Worm (Caenorhabditis elegans) whole organism, mixed stage, embryonic: ENCODE measurements around the gene C08F1.11.
A peak's percentile ranks its signal among the peaks of the same experiment; 100 is the strongest.

Source experiments
- M03D4.4 ChIP-seq: sonication (generic microtip); optimal IDR thresholded peaks from 2 replicates; lab custom pipeline; 2017; ENCODE audit warnings: mild to moderate bottlenecking, missing genetic modification characterization, missing compliant biosample characterization
- bed-3 ChIP-seq: fragments of 200-800 bp; sonication (Bioruptor generic); optimal IDR thresholded peaks from 3 replicates; lab custom pipeline; 2018; ENCODE audit warnings: mild to moderate bottlenecking, missing genetic modification characterization, moderate library complexity, missing compliant biosample characterization
- blmp-1 ChIP-seq: fragments of 150-350 bp; optimal IDR thresholded peaks from 2 replicates; lab custom pipeline; 2014; ENCODE audit warnings: missing biosample characterization, missing genetic modification characterization
- ceh-39 ChIP-seq: fragments of 150-350 bp; optimal IDR thresholded peaks from 2 replicates; lab custom pipeline; 2014; ENCODE audit warnings: missing biosample characterization, missing genetic modification characterization
- ceh-83 ChIP-seq: fragments of 200-800 bp; sonication (Bioruptor generic); optimal IDR thresholded peaks from 2 replicates; lab custom pipeline; 2018; ENCODE audit warnings: mild to moderate bottlenecking, missing genetic modification characterization, missing compliant biosample characterization
- cnd-1 ChIP-seq: fragments of 200-800 bp; sonication (Bioruptor generic); optimal IDR thresholded peaks from 2 replicates; lab custom pipeline; 2018; ENCODE audit warnings: mild to moderate bottlenecking, missing genetic modification characterization, missing compliant biosample characterization
- drap-1 ChIP-seq: fragments of 200-800 bp; sonication (Bioruptor generic); optimal IDR thresholded peaks from 3 replicates; lab custom pipeline; 2018; ENCODE audit warnings: mild to moderate bottlenecking, missing genetic modification characterization, missing compliant biosample characterization
- elt-1 ChIP-seq: sonication (generic microtip); optimal IDR thresholded peaks from 2 replicates; lab custom pipeline; 2017; ENCODE audit warnings: missing genetic modification characterization, mild to moderate bottlenecking, missing compliant biosample characterization, antibody characterized with exemption, moderate library complexity, borderline replicate concordance; ENCODE audit not compliant: insufficient read depth
- elt-3 ChIP-seq: fragments of 150-350 bp; optimal IDR thresholded peaks from 2 replicates; lab custom pipeline; 2014; ENCODE audit warnings: missing biosample characterization, missing genetic modification characterization
- flh-1 ChIP-seq: fragments of 200-800 bp; sonication (Bioruptor generic); optimal IDR thresholded peaks from 2 replicates; lab custom pipeline; 2018; ENCODE audit warnings: mild to moderate bottlenecking, missing genetic modification characterization, moderate library complexity, missing compliant biosample characterization
- ham-2 ChIP-seq: fragments of 200-800 bp; sonication (Bioruptor generic); optimal IDR thresholded peaks from 2 replicates; lab custom pipeline; 2018; ENCODE audit warnings: mild to moderate bottlenecking, missing genetic modification characterization, missing compliant biosample characterization
- lin-13 ChIP-seq: fragments of 150-350 bp; optimal IDR thresholded peaks from 2 replicates; lab custom pipeline; 2014; ENCODE audit warnings: missing biosample characterization, missing genetic modification characterization
- lin-32 ChIP-seq: fragments of 200-800 bp; sonication (Bioruptor generic); optimal IDR thresholded peaks from 2 replicates; lab custom pipeline; 2018; ENCODE audit warnings: mild to moderate bottlenecking, missing genetic modification characterization, missing compliant biosample characterization
- lsy-2 ChIP-seq: fragments of 150-350 bp; optimal IDR thresholded peaks from 2 replicates; lab custom pipeline; 2014; ENCODE audit warnings: missing biosample characterization, missing genetic modification characterization
- mab-5 ChIP-seq: fragments of 150-350 bp; optimal IDR thresholded peaks from 2 replicates; lab custom pipeline; 2014; ENCODE audit warnings: missing biosample characterization, missing genetic modification characterization
- mep-1 ChIP-seq: fragments of 150-350 bp; optimal IDR thresholded peaks from 2 replicates; lab custom pipeline; 2017; ENCODE audit warnings: missing biosample characterization, missing genetic modification reagents, missing genetic modification characterization, inconsistent platforms
- mls-2 ChIP-seq: sonication (generic microtip); optimal IDR thresholded peaks from 2 replicates; lab custom pipeline; 2016; ENCODE audit warnings: mild to moderate bottlenecking, missing genetic modification characterization, moderate library complexity, missing compliant biosample characterization
- nhr-12 ChIP-seq: fragments of 150-350 bp; optimal IDR thresholded peaks from 2 replicates; lab custom pipeline; 2014; ENCODE audit warnings: missing biosample characterization, missing genetic modification characterization
- nhr-28 ChIP-seq: fragments of 150-350 bp; optimal IDR thresholded peaks from 2 replicates; lab custom pipeline; 2014; ENCODE audit warnings: missing biosample characterization, missing genetic modification characterization
- nhr-76 ChIP-seq: sonication (generic microtip); optimal IDR thresholded peaks from 2 replicates; lab custom pipeline; 2017; ENCODE audit warnings: missing biosample characterization, missing genetic modification characterization
- pha-4 ChIP-seq: fragments of 150-350 bp; optimal IDR thresholded peaks from 2 replicates; lab custom pipeline; 2018; ENCODE audit warnings: missing biosample characterization, missing genetic modification reagents, missing genetic modification characterization
- sem-2 ChIP-seq: fragments of 200-800 bp; sonication (Bioruptor generic); optimal IDR thresholded peaks from 2 replicates; lab custom pipeline; 2018; ENCODE audit warnings: mild to moderate bottlenecking, missing genetic modification characterization, missing compliant biosample characterization
- sptf-1 ChIP-seq: sonication (generic microtip); optimal IDR thresholded peaks from 2 replicates; lab custom pipeline; 2017; ENCODE audit warnings: mild to moderate bottlenecking, missing genetic modification characterization, moderate library complexity, missing compliant biosample characterization
- tbx-8 ChIP-seq: fragments of 200-800 bp; sonication (Bioruptor generic); optimal IDR thresholded peaks from 2 replicates; lab custom pipeline; 2018; ENCODE audit warnings: mild to moderate bottlenecking, missing genetic modification characterization, moderate library complexity, missing compliant biosample characterization
- unc-120 ChIP-seq: sonication (generic microtip); optimal IDR thresholded peaks from 2 replicates; lab custom pipeline; 2017; ENCODE audit warnings: missing genetic modification characterization, missing compliant biosample characterization; ENCODE audit not compliant: poor library complexity, severe bottlenecking
- unc-39 ChIP-seq: fragments of 150-350 bp; optimal IDR thresholded peaks from 2 replicates; lab custom pipeline; 2014; ENCODE audit warnings: missing biosample characterization, missing genetic modification characterization
- unc-62 ChIP-seq: fragments of 150-350 bp; optimal IDR thresholded peaks from 2 replicates; lab custom pipeline; 2014; ENCODE audit warnings: missing biosample characterization, missing genetic modification reagents, missing genetic modification characterization
- zip-8 ChIP-seq: fragments of 150-350 bp; optimal IDR thresholded peaks from 2 replicates; lab custom pipeline; 2014; ENCODE audit warnings: missing biosample characterization, missing genetic modification characterization

The C08F1.11 gene

ce11 chrII:1766715-1767114 is 18.0 kb downstream of the C08F1.11 start:
- TF ChIP-seq ceh-39 (tag; lab: Kevin White, UChicago) (no peak), unc-62 (GFP tag; lab: Kevin White, UChicago) (no peak), unc-120 (no peak), unc-39 (tag; lab: Kevin White, UChicago) (no peak), cnd-1 (no peak), blmp-1 (tag; lab: Kevin White, UChicago) (no peak), nhr-12 (no peak), zip-8 (tag; lab: Kevin White, UChicago) (no peak), lin-13 (tag; lab: Kevin White, UChicago) (no peak), nhr-28 (no peak), mep-1 (tag; lab: Kevin White, UChicago) (no peak)

ce11 chrII:1763072-1763471 is 21.6 kb downstream of the C08F1.11 start, which contains the start of gene math-28:
Gene math-28 (plus strand): TSS chrII:1763372.
- TF ChIP-seq unc-62 (GFP tag; lab: Kevin White, UChicago) = no peak
- TF ChIP-seq mls-2 (tag; lab: Kevin White, UChicago) = no peak
- TF ChIP-seq lin-13 (tag; lab: Kevin White, UChicago) = no peak
- TF ChIP-seq lin-32 (GFP tag; lab: Kevin White, UChicago) = no peak
- TF ChIP-seq lsy-2 = no peak
- TF ChIP-seq unc-39 (tag; lab: Kevin White, UChicago) = no peak
- TF ChIP-seq ham-2 (GFP tag; lab: Kevin White, UChicago) = no peak
- TF ChIP-seq drap-1 (GFP tag; lab: Kevin White, UChicago) = no peak
- TF ChIP-seq cnd-1 = no peak

ce11 chrII:1761564-1761963 is 23.1 kb downstream of the C08F1.11 start, which contains the start of gene F36H5.4:
Gene F36H5.4 (plus strand): TSS chrII:1761864.
- TF ChIP-seq blmp-1 (tag; lab: Kevin White, UChicago) = no peak
- TF ChIP-seq tbx-8 (GFP tag; lab: Kevin White, UChicago) = no peak
- no peak for TF ChIP-seq M03D4.4
- TF ChIP-seq elt-3 (tag; lab: Kevin White, UChicago) = no peak
- no peak for TF ChIP-seq mab-5 (tag; lab: Kevin White, UChicago)
- TF ChIP-seq ceh-83 (GFP tag; lab: Kevin White, UChicago) = no peak
- TF ChIP-seq sptf-1 (tag; lab: Kevin White, UChicago) = no peak
- no peak for TF ChIP-seq sem-2
- TF ChIP-seq flh-1 (GFP tag; lab: Kevin White, UChicago) = no peak
- TF ChIP-seq pha-4 (tag; lab: Kevin White, UChicago) = no peak
- no peak for TF ChIP-seq unc-39 (tag; lab: Kevin White, UChicago)

DNA sequence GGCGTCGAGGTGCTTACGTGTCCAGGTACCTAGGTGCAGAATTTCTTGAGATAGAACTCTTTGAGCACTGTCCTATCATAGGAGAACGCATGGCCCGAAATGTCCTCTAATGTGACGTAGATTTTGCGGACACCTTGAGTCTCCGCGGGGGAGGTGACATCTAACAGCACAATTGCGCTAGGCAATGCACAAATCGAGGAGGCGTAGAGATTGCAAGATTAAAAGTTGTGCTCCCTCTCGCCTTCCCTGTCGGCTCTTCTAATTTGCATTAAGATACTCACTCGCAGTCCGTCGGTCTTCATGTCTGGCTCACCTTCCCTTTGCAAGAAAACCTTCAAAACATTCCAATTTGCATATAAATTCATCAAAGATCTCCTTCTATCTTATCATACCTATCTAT is 25.1 kb downstream of the C08F1.11 start, which contains the start of gene F36H5.18:
TSS of gene F36H5.18 (plus strand) at position 301 of the 400 bp plus-strand sequence.
- TF ChIP-seq lin-13 (tag; lab: Kevin White, UChicago) (no peak), unc-39 (tag; lab: Kevin White, UChicago) (no peak)
- TF ChIP-seq, all 35 proteins: peak for 0

- TF ChIP-seq nhr-28 (no peak), zip-8 (tag; lab: Kevin White, UChicago) (peak; percentile 19)
Observed at ce11 chrII:1757033-1757432, 27.7 kb downstream of the C08F1.11 start, which contains the start of gene F36H5.10. Gene F36H5.10 (plus strand): TSS chrII:1757333.

DNA sequence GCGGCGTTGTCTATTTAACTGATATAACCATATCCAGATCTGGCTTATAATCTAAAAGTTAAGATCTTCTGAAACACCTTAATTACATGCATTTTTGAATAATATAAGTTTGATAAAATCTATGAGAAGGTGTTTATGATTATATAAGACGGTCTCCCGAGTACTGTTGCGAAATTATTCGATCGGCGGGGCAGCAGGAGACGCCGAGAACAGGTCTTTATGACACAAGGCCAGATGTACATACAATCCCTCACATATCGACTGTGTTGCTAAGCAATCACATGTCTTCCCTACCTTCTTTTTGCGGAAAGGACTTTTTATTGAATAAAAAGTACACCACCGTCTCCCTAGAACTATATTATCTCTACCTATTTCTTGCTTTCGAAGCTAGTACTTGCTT is 28.1 kb downstream of the C08F1.11 start, which contains the start of gene fbxb-53:
TSS of gene fbxb-53 (plus strand) at position 301 of the 400 bp plus-strand sequence.
- peak; percentile 44 for TF ChIP-seq elt-1
- TF ChIP-seq lin-13 (tag; lab: Kevin White, UChicago) = no peak

DNA sequence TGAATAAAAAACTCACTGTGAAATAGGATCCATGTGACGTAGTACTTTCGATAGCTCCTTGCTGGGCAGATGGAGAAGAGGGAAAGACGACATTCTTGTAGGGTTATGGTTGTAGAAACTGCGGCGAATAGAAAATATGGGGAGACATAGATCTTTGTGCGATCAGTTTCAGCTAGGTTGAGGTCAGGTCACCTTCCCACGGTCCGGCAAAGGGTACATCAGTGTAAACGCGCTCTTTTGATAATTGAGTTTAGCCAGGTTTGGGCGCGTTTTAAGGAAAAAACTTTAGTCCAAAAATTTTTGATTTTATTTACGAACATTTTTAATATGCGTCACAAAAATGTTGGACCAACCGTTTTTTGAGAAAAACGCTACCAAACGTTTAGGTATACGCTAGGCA is 28.6 kb downstream of the C08F1.11 start, which contains the start of gene F36H5.17:
TSS of gene F36H5.17 (minus strand) at position 101 of the 400 bp plus-strand sequence.
- TF ChIP-seq mls-2 (tag; lab: Kevin White, UChicago) (no peak), flh-1 (GFP tag; lab: Kevin White, UChicago) (no peak), zip-8 (tag; lab: Kevin White, UChicago) (no peak), tbx-8 (GFP tag; lab: Kevin White, UChicago) (no peak), unc-120 (no peak), nhr-76 (no peak), lin-32 (GFP tag; lab: Kevin White, UChicago) (no peak), bed-3 (GFP tag; lab: Kevin White, UChicago) (no peak), sptf-1 (tag; lab: Kevin White, UChicago) (no peak), lsy-2 (no peak), pha-4 (tag; lab: Kevin White, UChicago) (no peak), ham-2 (GFP tag; lab: Kevin White, UChicago) (no peak), elt-3 (tag; lab: Kevin White, UChicago) (no peak), nhr-12 (no peak), ceh-83 (GFP tag; lab: Kevin White, UChicago) (no peak)
- TF ChIP-seq, all 35 proteins: peak for 0
